Fruit fly (Drosophila melanogaster): Measurements from ENCODE around the gene CG42758.

Gene CG42758

dm6 chr3L:14610458-14610857 lies 43.2 kb downstream of the CG42758 start:
- TF ChIP-seq spab (GFP tag; optimal IDR thresholded peaks at IDR 0.05) (peak; percentile 63), CG1621 (tag; optimal IDR thresholded peaks at IDR 0.05) (peak; percentile 31), Ets96B (tag; optimal IDR thresholded peaks at IDR 0.05) (peak; percentile 78), Eip78C (GFP tag) (peak; percentile 83), CG9139 (GFP tag; optimal IDR thresholded peaks at IDR 0.05) (peak; percentile 13), Ets21C (GFP tag; optimal IDR thresholded peaks at IDR 0.05) (peak; percentile 11), CG8119 (GFP tag; IDR thresholded peaks at IDR 0.05) (0 out of 3 replicates have a peak, but pooled peaks have one; percentile 14), Sox14 (GFP tag; optimal IDR thresholded peaks at IDR 0.05) (peak; percentile 22), CG15336 (GFP tag; IDR thresholded peaks at IDR 0.05) (no peak), svp (GFP tag) (peak; percentile 68), CG10631 (GFP tag; optimal IDR thresholded peaks at IDR 0.05) (peak; percentile 65), CG6854 (GFP tag; optimal IDR thresholded peaks at IDR 0.05) (no peak), CG3919 (GFP tag; optimal IDR thresholded peaks at IDR 0.05) (peak; percentile 54), CG6808 (GFP tag; optimal IDR thresholded peaks at IDR 0.05) (peak; percentile 58), CG11902 (GFP tag; optimal IDR thresholded peaks at IDR 0.05) (no peak), Hr39 (GFP tag; optimal IDR thresholded peaks at IDR 0.05) (peak; percentile 42), CG6792 (GFP tag; optimal IDR thresholded peaks at IDR 0.05) (peak; percentile 37), net (GFP tag; optimal IDR thresholded peaks at IDR 0.05) (peak; percentile 8), pdm3 (GFP tag; optimal IDR thresholded peaks at IDR 0.05) (peak; percentile 34), eg (GFP tag; IDR thresholded peaks at IDR 0.05) (no peak), CG31627 (GFP tag; optimal IDR thresholded peaks at IDR 0.05) (peak; percentile 15), vri (GFP tag; optimal IDR thresholded peaks at IDR 0.05) (no peak), topi (GFP tag; optimal IDR thresholded peaks at IDR 0.05) (peak; percentile 55), Eip93F (GFP tag; optimal IDR thresholded peaks at IDR 0.05) (peak; percentile 4), Met (GFP tag; optimal IDR thresholded peaks at IDR 0.05) (peak; percentile 64), OdsH (GFP tag; optimal IDR thresholded peaks at IDR 0.05) (peak; percentile 65), CG4318 (GFP tag; optimal IDR thresholded peaks at IDR 0.05) (no peak), fd85E (GFP tag; optimal IDR thresholded peaks at IDR 0.05) (no peak), CG3032 (tag; optimal IDR thresholded peaks at IDR 0.05) (peak; percentile 70), Eip75B (GFP tag; optimal IDR thresholded peaks at IDR 0.05) (peak; percentile 13), CG8632 (GFP tag; optimal IDR thresholded peaks at IDR 0.05) (peak; percentile 65), CG34406 (GFP tag; optimal IDR thresholded peaks at IDR 0.05) (peak; percentile 40), CG6276 (GFP tag; optimal IDR thresholded peaks at IDR 0.05) (no peak), Gug (GFP tag; IDR thresholded peaks at IDR 0.05) (no peak), achi (GFP tag; optimal IDR thresholded peaks at IDR 0.05) (peak; percentile 64), Sox102F (GFP tag; optimal IDR thresholded peaks at IDR 0.05) (no peak), cyc (GFP tag; optimal IDR thresholded peaks at IDR 0.05) (peak; percentile 23), Hr4 (GFP tag; optimal IDR thresholded peaks at IDR 0.05) (peak; percentile 10), CG10669 (GFP tag; optimal IDR thresholded peaks at IDR 0.05) (peak; percentile 65), acj6 (GFP tag; optimal IDR thresholded peaks at IDR 0.05) (peak; percentile 65), Smox (GFP tag; optimal IDR thresholded peaks at IDR 0.05) (peak; percentile 32), CG6163 (GFP tag; IDR thresholded peaks at IDR 0.05) (no peak), salr (GFP tag; optimal IDR thresholded peaks at IDR 0.05) (peak; percentile 21 to 34), CG7368 (GFP tag; optimal IDR thresholded peaks at IDR 0.05) (no peak), Sox15 (GFP tag; optimal IDR thresholded peaks at IDR 0.05) (peak; percentile 14), CG32006 (GFP tag; optimal IDR thresholded peaks at IDR 0.05) (peak; percentile 61), Lpt (GFP tag; optimal IDR thresholded peaks at IDR 0.05) (peak; percentile 31), ss (GFP tag; optimal IDR thresholded peaks at IDR 0.05) (peak; percentile 42 to 72), Hr38 (GFP tag; optimal IDR thresholded peaks at IDR 0.05) (no peak), fkh (GFP tag; optimal IDR thresholded peaks at IDR 0.05) (no peak), CG11762 (GFP tag; optimal IDR thresholded peaks at IDR 0.05; ENCODE audit: insufficient read depth) (peak; percentile 48), CG8319 (GFP tag; optimal IDR thresholded peaks at IDR 0.05) (no peak), fd59A (GFP tag; optimal IDR thresholded peaks at IDR 0.05) (peak; percentile 65)

All from whole organism, prepupa.